Worm (Caenorhabditis elegans): ENCODE measurements around the gene mrps-35.
"Not testable (repeated sequence)": the region's sequence is repeated elsewhere in the genome, so short reads cannot be mapped to it uniquely, and the experiment has no call there.

- not testable (repeated sequence) for TF ChIP-seq unc-86 (tag; optimal IDR thresholded peaks at IDR 0.05); nhr-11 (tag; optimal IDR thresholded peaks at IDR 0.05); dmd-4 (tag; optimal IDR thresholded peaks at IDR 0.05; ENCODE audit: borderline replicate concordance); hlh-8 (tag; optimal IDR thresholded peaks at IDR 0.05); hlh-30 (tag; optimal IDR thresholded peaks at IDR 0.05; ENCODE audit: insufficient read depth); pax-1 (tag; optimal IDR thresholded peaks at IDR 0.05); pqm-1 (tag; optimal IDR thresholded peaks at IDR 0.05); npax-4 (tag; optimal IDR thresholded peaks at IDR 0.05)
Observed at ce11 chrV:19014273-19014672, 33.2 kb downstream of the mrps-35 start, which contains the start of gene Y39B6A.30.
